Fruit fly (Drosophila melanogaster) S2 (cell line): ENCODE data around the gene Spn85F.

ENCODE experiments used
- CG8478 ChIP-seq: fragments of >200 bp; optimal IDR thresholded peaks from 2 replicates; lab custom pipeline; 2018
- CTCF ChIP-seq, 2 experiments: fragments of >200 bp; optimal IDR thresholded peaks; 2 replicates each; lab custom pipeline; 2018

DNA sequence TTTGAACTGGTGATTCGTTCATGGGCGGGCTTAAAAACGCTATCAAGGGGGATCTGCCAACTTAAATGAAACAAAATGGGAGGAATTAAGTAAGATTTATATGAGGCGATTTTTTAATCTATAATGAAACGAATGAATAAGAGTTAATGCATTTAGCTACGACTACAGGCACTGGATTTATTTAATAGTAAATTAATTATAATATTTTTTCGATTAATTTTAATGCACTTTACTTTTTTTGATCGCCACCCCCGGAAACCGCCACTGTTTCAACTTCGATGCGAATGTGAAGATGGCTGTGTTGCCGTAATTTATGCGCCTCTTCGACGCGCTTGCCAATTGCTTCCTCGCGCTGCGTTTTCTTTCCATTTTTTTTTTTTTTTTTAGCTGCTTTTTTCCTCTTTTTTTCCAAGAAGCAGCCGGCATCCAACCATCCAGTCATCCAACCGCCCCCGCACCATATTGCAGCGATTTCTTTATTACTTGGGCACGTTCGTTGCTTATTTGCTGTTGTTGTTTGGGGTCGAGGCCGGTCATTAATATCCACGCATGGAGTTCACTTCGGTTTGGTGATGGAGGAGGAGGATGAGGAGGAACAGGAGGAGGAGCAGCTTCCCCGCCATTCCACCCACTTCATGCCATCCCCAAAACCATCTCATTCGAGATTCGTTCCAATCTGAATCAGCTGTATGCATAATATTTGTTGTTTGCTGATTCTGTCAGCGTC lies 33.6 kb upstream of the Spn85F start:
- TF ChIP-seq CTCF (optimal IDR thresholded peaks at IDR 0.05; lab: Kevin White, UChicago) (no peak), CG8478 (lab: Kevin White, UChicago) (no peak)
